Fruit fly (Drosophila melanogaster) whole organism, embryonic: ENCODE measurements around the gene Ror.
A peak's percentile ranks its signal among the peaks of the same experiment; 100 is the strongest.

Experiments used
- Adf1 ChIP-seq: fragments of 200-800 bp; sonication (Bioruptor generic); IDR thresholded peaks from 2 replicates; pipeline ENCODE4 v1.3.6; 2022; ENCODE audit warnings: missing biosample characterization, missing genetic modification characterization
- Awh ChIP-seq: fragments of 200-800 bp; sonication (Bioruptor generic); IDR thresholded peaks from 2 replicates; pipeline ENCODE4, ENCODE4 v1.3.6; 2022; ENCODE audit warnings: missing biosample characterization, missing genetic modification characterization
- CG11504 ChIP-seq: fragments of 200-800 bp; sonication (Bioruptor generic); optimal IDR thresholded peaks from 3 replicates; lab custom pipeline; 2019; ENCODE audit warnings: missing biosample characterization, mild to moderate bottlenecking, missing genetic modification characterization, moderate library complexity
- CG12219 ChIP-seq: fragments of 200-800 bp; sonication (Bioruptor generic); optimal IDR thresholded peaks from 3 replicates; lab custom pipeline; 2018; ENCODE audit warnings: missing biosample characterization, mild to moderate bottlenecking, missing genetic modification characterization
- CG13123 ChIP-seq: fragments of 200-800 bp; sonication (Bioruptor generic); optimal IDR thresholded peaks from 2 replicates; lab custom pipeline; 2016; ENCODE audit warnings: missing biosample characterization, missing genetic modification characterization
- CG13894 ChIP-seq: fragments of 200-800 bp; sonication (Bioruptor generic); optimal IDR thresholded peaks from 3 replicates; lab custom pipeline; 2018; ENCODE audit warnings: missing biosample characterization, mild to moderate bottlenecking, missing genetic modification characterization, moderate library complexity
- CG1529 ChIP-seq: fragments of 200-800 bp; sonication (Bioruptor generic); optimal IDR thresholded peaks from 3 replicates; lab custom pipeline; 2018; ENCODE audit warnings: missing biosample characterization, missing genetic modification characterization
- CG15601 ChIP-seq: fragments of 200-800 bp; sonication (Bioruptor generic); optimal IDR thresholded peaks from 3 replicates; lab custom pipeline; 2019; ENCODE audit warnings: missing biosample characterization, mild to moderate bottlenecking, missing genetic modification characterization, moderate library complexity
- CG16779 ChIP-seq: fragments of 200-800 bp; sonication (Bioruptor generic); IDR thresholded peaks from 2 replicates; pipeline ENCODE4 v1.3.6; 2022; ENCODE audit warnings: missing biosample characterization, missing genetic modification characterization
- CG30020 ChIP-seq: fragments of 200-800 bp; optimal IDR thresholded peaks from 2 replicates; lab custom pipeline; 2019; ENCODE audit warnings: missing biosample characterization, mild to moderate bottlenecking, missing genetic modification characterization, moderate library complexity
- CG3847 ChIP-seq: fragments of 200-800 bp; sonication (Bioruptor generic); IDR thresholded peaks from 2 replicates; pipeline ENCODE4 v1.3.6; 2022; ENCODE audit warnings: missing biosample characterization, missing genetic modification characterization
- CG4707 ChIP-seq: fragments of 200-800 bp; sonication (Bioruptor generic); optimal IDR thresholded peaks from 2 replicates; lab custom pipeline; 2018; ENCODE audit warnings: missing biosample characterization, mild to moderate bottlenecking, missing genetic modification characterization, moderate library complexity
- CG5953 ChIP-seq: fragments of 200-800 bp; sonication (Bioruptor generic); IDR thresholded peaks from 2 replicates; pipeline ENCODE4 v1.3.6; 2022; ENCODE audit warnings: missing biosample characterization, missing genetic modification characterization
- CG6765 ChIP-seq: fragments of 200-800 bp; sonication (Bioruptor generic); optimal IDR thresholded peaks from 3 replicates; lab custom pipeline; 2017; ENCODE audit warnings: missing biosample characterization, mild to moderate bottlenecking, missing genetic modification characterization
- CG8765 ChIP-seq: fragments of 200-800 bp; sonication (Bioruptor generic); IDR thresholded peaks from 2 replicates; pipeline ENCODE4 v1.3.6; 2022; ENCODE audit warnings: missing biosample characterization, missing genetic modification characterization
- CTCF ChIP-seq: fragments of 200-800 bp; sonication (Bioruptor generic); optimal IDR thresholded peaks from 2 replicates; lab custom pipeline; 2017; ENCODE audit warnings: missing biosample characterization, mild to moderate bottlenecking, missing genetic modification characterization, moderate library complexity
- Dfd ChIP-seq, 2 experiments: fragments of >200 bp; optimal IDR thresholded peaks; 2 replicates each; lab custom pipeline; 2017; ENCODE audit warnings: missing biosample characterization in 2 of 2, missing genetic modification characterization in 2 of 2
- Drgx ChIP-seq: fragments of 200-800 bp; sonication (Bioruptor generic); IDR thresholded peaks from 2 replicates; pipeline ENCODE4 v1.3.6; 2022; ENCODE audit warnings: missing biosample characterization, missing genetic modification characterization
- E2f1 ChIP-seq: fragments of 200-800 bp; sonication (Bioruptor generic); IDR thresholded peaks from 2 replicates; pipeline ENCODE4 v1.3.6; 2022; ENCODE audit warnings: missing biosample characterization, missing genetic modification characterization
- Fer2 ChIP-seq: fragments of 200-800 bp; sonication (Bioruptor generic); optimal IDR thresholded peaks from 2 replicates; lab custom pipeline; 2018; ENCODE audit warnings: missing biosample characterization, mild to moderate bottlenecking, missing genetic modification characterization, moderate library complexity
- GATAe ChIP-seq: fragments of 200-800 bp; sonication (Bioruptor generic); conservative IDR thresholded peaks from 2 replicates; pipeline ENCODE4 v1.3.6; 2022; ENCODE audit warnings: missing biosample characterization, missing genetic modification characterization
- HHEX ChIP-seq: fragments of 200-800 bp; sonication (Bioruptor generic); optimal IDR thresholded peaks from 3 replicates; lab custom pipeline; 2017; ENCODE audit warnings: missing biosample characterization, mild to moderate bottlenecking, missing genetic modification characterization, missing genetic modification reagents
- Jarid2 ChIP-seq: fragments of 200-800 bp; sonication (Bioruptor generic); optimal IDR thresholded peaks from 3 replicates; lab custom pipeline; 2017; ENCODE audit warnings: mild to moderate bottlenecking, missing biosample characterization, missing genetic modification reagents, missing genetic modification characterization
- Lim3 ChIP-seq: fragments of 200-800 bp; sonication (Bioruptor generic); IDR thresholded peaks from 2 replicates; pipeline ENCODE4 v1.3.6; 2022; ENCODE audit warnings: missing biosample characterization, missing genetic modification characterization
- Meics ChIP-seq: fragments of 200-800 bp; sonication (Bioruptor generic); optimal IDR thresholded peaks from 2 replicates; lab custom pipeline; 2017; ENCODE audit warnings: missing biosample characterization, mild to moderate bottlenecking, missing genetic modification characterization
- NFAT ChIP-seq: fragments of 200-800 bp; sonication (Bioruptor generic); IDR thresholded peaks from 2 replicates; pipeline ENCODE4 v1.3.6; 2022; ENCODE audit warnings: missing biosample characterization, missing genetic modification characterization
- Taf1 ChIP-seq: fragments of 200-800 bp; sonication (Bioruptor generic); IDR thresholded peaks from 2 replicates; pipeline ENCODE4 v1.3.6; 2022; ENCODE audit warnings: missing biosample characterization, missing genetic modification characterization
- Tbp ChIP-seq: fragments of >200 bp; optimal IDR thresholded peaks from 2 replicates; lab custom pipeline; 2018; ENCODE audit warnings: missing biosample characterization, missing genetic modification characterization
- ara ChIP-seq: fragments of 200-800 bp; sonication (Bioruptor generic); IDR thresholded peaks from 2 replicates; pipeline ENCODE4 v1.3.6; 2022; ENCODE audit warnings: missing biosample characterization, missing genetic modification characterization
- ash1 ChIP-seq: fragments of 200-800 bp; sonication (Bioruptor generic); optimal IDR thresholded peaks from 2 replicates; lab custom pipeline; 2018; ENCODE audit warnings: missing biosample characterization, mild to moderate bottlenecking, missing genetic modification characterization
- cato ChIP-seq: fragments of 200-800 bp; sonication (Bioruptor generic); optimal IDR thresholded peaks from 2 replicates; lab custom pipeline; 2016; ENCODE audit warnings: missing biosample characterization, missing genetic modification characterization, borderline replicate concordance
- chinmo ChIP-seq: fragments of 200-800 bp; sonication (Bioruptor generic); IDR thresholded peaks from 4 replicates; pipeline ENCODE4 v1.3.6; 2022; ENCODE audit warnings: missing biosample characterization, missing genetic modification characterization; ENCODE audit not compliant: partially characterized antibody
- chm ChIP-seq: fragments of 200-800 bp; sonication (Bioruptor generic); IDR thresholded peaks from 2 replicates; pipeline ENCODE4 v1.3.6; 2022; ENCODE audit warnings: missing biosample characterization, missing genetic modification characterization
- corto ChIP-seq: fragments of 200-800 bp; sonication (Bioruptor generic); optimal IDR thresholded peaks from 2 replicates; lab custom pipeline; 2016; ENCODE audit warnings: missing biosample characterization, mild to moderate bottlenecking, missing genetic modification characterization, moderate library complexity
- crol ChIP-seq: fragments of 200-800 bp; sonication (Bioruptor generic); IDR thresholded peaks from 2 replicates; pipeline ENCODE4 v1.3.6; 2022; ENCODE audit warnings: missing biosample characterization, missing genetic modification characterization
- dm ChIP-seq: fragments of 200-800 bp; sonication (Bioruptor generic); optimal IDR thresholded peaks from 3 replicates; lab custom pipeline; 2016; ENCODE audit warnings: missing biosample characterization, missing genetic modification characterization
- dysf ChIP-seq: fragments of 200-800 bp; sonication (Bioruptor generic); IDR thresholded peaks from 3 replicates; pipeline ENCODE4 v1.3.6; 2022; ENCODE audit warnings: missing biosample characterization, missing genetic modification characterization
- eve ChIP-seq, 2 experiments: fragments of >200 bp; optimal IDR thresholded peaks; 2 replicates each; lab custom pipeline; 2017; ENCODE audit warnings: missing biosample characterization in 2 of 2, missing genetic modification characterization in 2 of 2
- eyg ChIP-seq: fragments of 200-800 bp; sonication (Bioruptor generic); optimal IDR thresholded peaks from 3 replicates; lab custom pipeline; 2016; ENCODE audit warnings: missing biosample characterization, missing genetic modification characterization
- fd64A ChIP-seq: fragments of 200-800 bp; sonication (Bioruptor generic); optimal IDR thresholded peaks from 3 replicates; lab custom pipeline; 2018; ENCODE audit warnings: missing biosample characterization, mild to moderate bottlenecking, missing genetic modification characterization
- grau ChIP-seq: fragments of 200-800 bp; optimal IDR thresholded peaks from 3 replicates; lab custom pipeline; 2019; ENCODE audit warnings: missing biosample characterization, mild to moderate bottlenecking, missing genetic modification characterization, moderate library complexity
- gro ChIP-seq: fragments of 200-800 bp; sonication (Bioruptor generic); optimal IDR thresholded peaks from 2 replicates; lab custom pipeline; 2016; ENCODE audit warnings: missing biosample characterization, missing genetic modification characterization
- hbn ChIP-seq: fragments of 200-800 bp; sonication (Bioruptor generic); IDR thresholded peaks from 2 replicates; pipeline ENCODE4 v1.3.6; 2022; ENCODE audit warnings: missing biosample characterization, missing genetic modification characterization; ENCODE audit not compliant: partially characterized antibody
- lilli ChIP-seq: fragments of 200-800 bp; sonication (Bioruptor generic); optimal IDR thresholded peaks from 3 replicates; lab custom pipeline; 2016; ENCODE audit warnings: missing biosample characterization, missing genetic modification characterization
- pho ChIP-seq: fragments of 200-800 bp; sonication (Bioruptor generic); optimal IDR thresholded peaks from 2 replicates; lab custom pipeline; 2016; ENCODE audit warnings: missing biosample characterization, missing genetic modification characterization
- ro ChIP-seq: fragments of 200-800 bp; sonication (Bioruptor generic); IDR thresholded peaks from 2 replicates; pipeline ENCODE4 v1.3.6; 2022; ENCODE audit warnings: missing biosample characterization, missing genetic modification characterization
- row ChIP-seq: fragments of 200-800 bp; sonication (Bioruptor generic); IDR thresholded peaks from 3 replicates; pipeline ENCODE4 v1.3.6; 2022; ENCODE audit warnings: missing biosample characterization, missing genetic modification characterization
- scrt ChIP-seq: fragments of 200-800 bp; sonication (Bioruptor generic); optimal IDR thresholded peaks from 2 replicates; lab custom pipeline; 2018; ENCODE audit warnings: missing biosample characterization, mild to moderate bottlenecking, missing genetic modification characterization, moderate library complexity
- sens-2 ChIP-seq: fragments of 200-800 bp; sonication (Bioruptor generic); IDR thresholded peaks from 2 replicates; pipeline ENCODE4 v1.3.6; 2022; ENCODE audit warnings: missing biosample characterization, missing genetic modification characterization
- sisA ChIP-seq: fragments of 200-800 bp; sonication (Bioruptor generic); IDR thresholded peaks from 2 replicates; pipeline ENCODE4 v1.3.6; 2022; ENCODE audit warnings: missing biosample characterization, missing genetic modification characterization
- ttk ChIP-seq: fragments of 200-800 bp; sonication (Bioruptor generic); IDR thresholded peaks from 2 replicates; pipeline ENCODE4 v2.1.2; 2022; ENCODE audit warnings: missing biosample characterization, missing genetic modification characterization
- z ChIP-seq: fragments of 200-800 bp; sonication (Bioruptor generic); IDR thresholded peaks from 3 replicates; pipeline ENCODE4 v1.3.6; 2022; ENCODE audit warnings: missing biosample characterization, missing genetic modification characterization
- zfh1 ChIP-seq: fragments of 200-800 bp; sonication (Bioruptor generic); IDR thresholded peaks from 3 replicates; pipeline ENCODE4 v1.3.6; 2022; ENCODE audit warnings: missing biosample characterization, missing genetic modification characterization

Ror gene

DNA sequence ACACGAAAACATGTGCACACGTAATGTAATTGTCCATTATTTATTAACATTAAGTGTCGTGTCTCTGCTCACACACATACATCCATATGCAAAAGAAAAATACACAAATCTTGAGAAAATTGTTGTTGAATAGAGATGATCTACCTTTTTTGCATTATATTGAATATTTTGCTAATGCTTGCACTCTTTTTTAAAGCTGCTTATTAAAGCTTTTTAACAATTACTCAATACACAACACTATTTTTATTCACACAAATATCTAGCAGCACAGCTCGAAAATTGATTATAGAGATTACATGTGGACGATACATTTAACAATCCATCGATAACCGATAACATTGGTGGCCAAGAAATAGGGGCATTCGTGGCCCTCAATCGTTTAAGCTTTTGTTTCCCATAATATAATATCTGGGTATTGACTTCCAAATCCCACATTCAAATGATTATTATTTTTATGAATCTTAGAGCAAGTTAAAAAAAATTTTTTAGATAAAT, 40.5 kb downstream of the Ror start, which contains the start of gene Ufd4 (continued):
- peak; percentile 6 for TF ChIP-seq CG13123
- peak; percentile 75 for TF ChIP-seq gro (GFP tag; lab: Kevin White, UChicago)
- no peak for TF ChIP-seq ash1 (GFP tag; lab: Kevin White, UChicago)
- no peak for TF ChIP-seq crol (GFP tag; lab: Robert Waterston, UW)
- TF ChIP-seq CG3847 (GFP tag; lab: Robert Waterston, UW): no peak
- TF ChIP-seq CG11504 (tag; lab: Kevin White, UChicago): no peak
- TF ChIP-seq scrt (GFP tag; lab: Kevin White, UChicago): no peak
- TF ChIP-seq CG12219 (GFP tag; lab: Kevin White, UChicago): no peak
- no peak for TF ChIP-seq fd64A (GFP tag; lab: Kevin White, UChicago)
- TF ChIP-seq ara (GFP tag; lab: Robert Waterston, UW): no peak; the same call in 1 of the 2 replicates
- no peak for TF ChIP-seq GATAe (GFP tag; lab: Robert Waterston, UW)
- peak; percentile 8 for TF ChIP-seq dm (GFP tag; lab: Kevin White, UChicago)
- no peak for TF ChIP-seq Meics
- no peak for TF ChIP-seq chinmo (GFP tag; lab: Robert Waterston, UW)
- TF ChIP-seq chm (GFP tag; lab: Robert Waterston, UW): no peak
- no peak for TF ChIP-seq CG16779
- TF ChIP-seq CG13894: no peak
- TF ChIP-seq CTCF (GFP tag; lab: Kevin White, UChicago): no peak
- peak; percentile 57 for TF ChIP-seq CG6765
- TF ChIP-seq Tbp (GFP tag; lab: Kevin White, UChicago): no peak
- no peak for TF ChIP-seq z (GFP tag; lab: Robert Waterston, UW)
- no peak for TF ChIP-seq CG5953 (GFP tag; lab: Robert Waterston, UW)
- no peak for TF ChIP-seq lilli
- TF ChIP-seq Dfd (GFP tag; optimal IDR thresholded peaks at IDR 0.05; lab: Kevin White, UChicago): no peak
- TF ChIP-seq CG1529: no peak
- TF ChIP-seq hbn: no peak; the same call in 1 of the 2 replicates
- TF ChIP-seq cato: no peak
- peak; percentile 81 for TF ChIP-seq row
- TF ChIP-seq corto (GFP tag; lab: Kevin White, UChicago): peak; percentile 18
- no peak for TF ChIP-seq CG4707 (GFP tag; lab: Kevin White, UChicago)
- no peak for TF ChIP-seq HHEX (GFP tag; lab: Kevin White, UChicago)
- TF ChIP-seq sens-2 (GFP tag; lab: Robert Waterston, UW): no peak
- peak; percentile 95 for TF ChIP-seq CG30020 (tag; lab: Kevin White, UChicago)
- TF ChIP-seq eve (GFP tag; optimal IDR thresholded peaks at IDR 0.05; lab: Kevin White, UChicago): no peak
- no peak for TF ChIP-seq Lim3 (GFP tag; lab: Robert Waterston, UW)
- TF ChIP-seq NFAT: no peak
- TF ChIP-seq Fer2: no peak
- TF ChIP-seq CG8765 (GFP tag; lab: Robert Waterston, UW): no peak
- no peak for TF ChIP-seq Jarid2
- no peak for TF ChIP-seq Drgx (GFP tag; lab: Robert Waterston, UW)
- TF ChIP-seq ro (GFP tag; lab: Robert Waterston, UW): no peak
- no peak; the same call in 1 of the 2 replicates for TF ChIP-seq ttk (GFP tag; lab: Robert Waterston, UW)
- no peak for TF ChIP-seq Adf1 (GFP tag; lab: Robert Waterston, UW)
- TF ChIP-seq pho: peak; percentile 61
- peak; percentile 75; the same call in 2 of the 3 replicates for TF ChIP-seq zfh1 (GFP tag; lab: Robert Waterston, UW)
- no peak for TF ChIP-seq sisA (GFP tag; lab: Robert Waterston, UW)
- TF ChIP-seq grau: no peak
- peak; percentile 23 for TF ChIP-seq eyg (GFP tag; lab: Kevin White, UChicago)
- TF ChIP-seq E2f1 (GFP tag; lab: Robert Waterston, UW): peak; percentile 64; the same call in 1 of the 2 replicates
- no peak; the same call in 2 of the 3 replicates for TF ChIP-seq dysf (GFP tag; lab: Robert Waterston, UW)
- no peak for TF ChIP-seq Awh (GFP tag; lab: Robert Waterston, UW)
- no peak for TF ChIP-seq CG15601
- TF ChIP-seq Taf1 (GFP tag; lab: Robert Waterston, UW): no peak
